Worm (Caenorhabditis elegans) whole organism, late embryonic: ENCODE results near the gene Y50D4B.2.

Experiments
- C38D4.7 ChIP-seq: fragments of 200-800 bp; sonication (Bioruptor generic); optimal IDR thresholded peaks from 2 replicates; lab custom pipeline; 2018; ENCODE audit warnings: mild to moderate bottlenecking, missing genetic modification characterization, moderate library complexity, missing compliant biosample characterization
- T23F11.4 ChIP-seq: fragments of 200-800 bp; sonication (Bioruptor generic); optimal IDR thresholded peaks from 2 replicates; lab custom pipeline; 2018; ENCODE audit warnings: mild to moderate bottlenecking, missing genetic modification characterization, missing compliant biosample characterization
- Y22D7AL.16 ChIP-seq: sonication (generic microtip); optimal IDR thresholded peaks from 2 replicates; lab custom pipeline; 2016; ENCODE audit warnings: missing genetic modification characterization, missing compliant biosample characterization
- ama-1 ChIP-seq: fragments of 150-350 bp; optimal IDR thresholded peaks from 2 replicates; lab custom pipeline; 2014
- ceh-18 ChIP-seq: sonication (generic microtip); optimal IDR thresholded peaks from 2 replicates; lab custom pipeline; 2016; ENCODE audit warnings: missing genetic modification characterization, missing compliant biosample characterization
- ceh-19 ChIP-seq: fragments of 200-800 bp; sonication (Bioruptor generic); optimal IDR thresholded peaks from 2 replicates; lab custom pipeline; 2018; ENCODE audit warnings: mild to moderate bottlenecking, missing genetic modification characterization, missing compliant biosample characterization
- ceh-22 ChIP-seq: sonication (generic microtip); optimal IDR thresholded peaks from 2 replicates; lab custom pipeline; 2017; ENCODE audit warnings: missing biosample characterization, missing genetic modification characterization
- ceh-24 ChIP-seq: sonication (generic microtip); optimal IDR thresholded peaks from 2 replicates; lab custom pipeline; 2016; ENCODE audit warnings: mild to moderate bottlenecking, missing genetic modification characterization, missing compliant biosample characterization
- ceh-45 ChIP-seq: fragments of 200-800 bp; sonication (Bioruptor generic); IDR thresholded peaks from 2 replicates; pipeline ENCODE4 v1.3.6; 2022; ENCODE audit warnings: missing genetic modification reagents, missing genetic modification characterization, missing compliant biosample characterization
- dmd-4 ChIP-seq: sonication (generic microtip); optimal IDR thresholded peaks from 2 replicates; lab custom pipeline; 2016; ENCODE audit warnings: borderline replicate concordance, missing genetic modification characterization, missing compliant biosample characterization
- dve-1 ChIP-seq: sonication (generic microtip); optimal IDR thresholded peaks from 2 replicates; lab custom pipeline; 2017; ENCODE audit warnings: antibody characterized with exemption, mild to moderate bottlenecking, missing genetic modification characterization, missing compliant biosample characterization
- elt-2 ChIP-seq: sonication (generic microtip); optimal IDR thresholded peaks from 2 replicates; lab custom pipeline; 2016; ENCODE audit warnings: missing genetic modification reagents, missing genetic modification characterization, missing compliant biosample characterization
- ets-4 ChIP-seq: sonication (generic microtip); optimal IDR thresholded peaks from 2 replicates; lab custom pipeline; 2016; ENCODE audit warnings: missing genetic modification characterization, missing compliant biosample characterization
- eyg-1 ChIP-seq: sonication (generic microtip); optimal IDR thresholded peaks from 2 replicates; lab custom pipeline; 2016; ENCODE audit warnings: missing genotype, missing genetic modification characterization, missing compliant biosample characterization
- fax-1 ChIP-seq: sonication (generic microtip); optimal IDR thresholded peaks from 2 replicates; lab custom pipeline; 2016; ENCODE audit warnings: missing genotype, missing genetic modification characterization, missing compliant biosample characterization
- fkh-10 ChIP-seq: fragments of 150-350 bp; optimal IDR thresholded peaks from 2 replicates; lab custom pipeline; 2014; ENCODE audit warnings: missing biosample characterization, missing genetic modification reagents, missing genetic modification characterization
- hlh-6 ChIP-seq: sonication (generic microtip); optimal IDR thresholded peaks from 2 replicates; lab custom pipeline; 2016; ENCODE audit warnings: missing genotype, missing genetic modification characterization, missing compliant biosample characterization
- hlh-8 ChIP-seq: sonication (generic microtip); optimal IDR thresholded peaks from 2 replicates; lab custom pipeline; 2016; ENCODE audit warnings: missing genotype, missing genetic modification characterization, missing compliant biosample characterization
- mec-3 ChIP-seq: sonication (generic microtip); optimal IDR thresholded peaks from 2 replicates; lab custom pipeline; 2016; ENCODE audit warnings: borderline replicate concordance, missing genetic modification characterization, missing compliant biosample characterization
- nfya-1 ChIP-seq: sonication (generic microtip); optimal IDR thresholded peaks from 2 replicates; lab custom pipeline; 2017; ENCODE audit warnings: missing genetic modification characterization, mild to moderate bottlenecking, missing compliant biosample characterization, antibody characterized with exemption, moderate library complexity
- nhr-11 ChIP-seq: fragments of 150-350 bp; optimal IDR thresholded peaks from 2 replicates; lab custom pipeline; 2014; ENCODE audit warnings: missing biosample characterization, missing genetic modification characterization
- nhr-232 ChIP-seq: sonication (generic microtip); optimal IDR thresholded peaks from 2 replicates; lab custom pipeline; 2016; ENCODE audit warnings: missing genetic modification characterization, missing compliant biosample characterization
- pag-3 ChIP-seq: sonication (generic microtip); optimal IDR thresholded peaks from 2 replicates; lab custom pipeline; 2016; ENCODE audit warnings: missing compliant biosample characterization, missing genetic modification characterization, borderline replicate concordance
- pat-9 ChIP-seq: fragments of 200-800 bp; sonication (Bioruptor generic); optimal IDR thresholded peaks from 2 replicates; lab custom pipeline; 2018; ENCODE audit warnings: mild to moderate bottlenecking, missing genetic modification characterization, moderate library complexity, missing compliant biosample characterization
- pqm-1 ChIP-seq: sonication (generic microtip); optimal IDR thresholded peaks from 2 replicates; lab custom pipeline; 2016; ENCODE audit warnings: missing genetic modification characterization, missing compliant biosample characterization
- sdc-2 ChIP-seq: sonication (generic microtip); optimal IDR thresholded peaks from 2 replicates; lab custom pipeline; 2016; ENCODE audit warnings: missing genotype, missing genetic modification characterization, missing compliant biosample characterization
- syd-9 ChIP-seq: sonication (generic microtip); optimal IDR thresholded peaks from 2 replicates; lab custom pipeline; 2016; ENCODE audit warnings: mild to moderate bottlenecking, missing genetic modification characterization, moderate library complexity, missing compliant biosample characterization
- unc-3 ChIP-seq, 2 experiments: fragments of 200-800 bp in 1 of 2; sonication (Bioruptor generic) in 1 of 2; sonication (generic microtip) in 1 of 2; conservative IDR thresholded peaks in 1 of 2; optimal IDR thresholded peaks in 1 of 2; 2 replicates each; pipeline versions ENCODE4 v1.3.6 to Lab custom; 2016 to 2022; ENCODE audit warnings: missing compliant biosample characterization in 2 of 2, missing genetic modification characterization in 2 of 2, missing genetic modification reagents in 1 of 2
- unc-55 ChIP-seq: sonication (generic microtip); optimal IDR thresholded peaks from 2 replicates; lab custom pipeline; 2017; ENCODE audit warnings: missing biosample characterization, missing genetic modification reagents, missing genetic modification characterization
- unc-86 ChIP-seq: sonication (generic microtip); optimal IDR thresholded peaks from 2 replicates; lab custom pipeline; 2016; ENCODE audit warnings: missing genetic modification characterization, missing compliant biosample characterization
- ztf-16 ChIP-seq: sonication (generic microtip); optimal IDR thresholded peaks from 2 replicates; lab custom pipeline; 2017; ENCODE audit warnings: missing genetic modification characterization, missing compliant biosample characterization

Gene Y50D4B.2

DNA sequence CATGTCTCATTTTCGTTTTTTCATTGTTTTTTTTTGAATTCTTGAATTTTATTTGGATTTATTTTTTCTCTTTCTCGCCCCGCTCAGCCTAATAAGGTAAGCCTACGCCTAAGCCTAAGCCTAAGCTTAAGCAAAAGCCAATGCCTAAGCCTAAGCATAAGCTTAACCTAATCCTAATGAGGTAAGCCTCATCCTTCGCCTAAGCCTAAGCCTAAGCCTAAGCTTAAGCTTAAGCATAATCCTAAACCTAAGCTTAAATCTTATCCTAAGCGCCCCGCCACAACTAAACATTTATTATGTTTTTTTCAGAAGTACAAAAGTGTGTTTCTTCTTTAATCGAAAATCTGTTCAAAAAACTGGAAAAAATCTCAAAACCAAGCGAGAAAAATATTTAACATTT, 11.8 kb downstream of the Y50D4B.2 start:
- no peak for TF ChIP-seq ceh-18 (tag; lab: Kevin White, UChicago)
- TF ChIP-seq dve-1 (tag; lab: Kevin White, UChicago), result peak; percentile 66
- TF ChIP-seq nhr-11 (tag; lab: Kevin White, UChicago), result no peak
- TF ChIP-seq unc-55 (GFP tag; lab: Kevin White, UChicago), result no peak
- no peak for TF ChIP-seq fkh-10 (GFP tag; lab: Kevin White, UChicago)
- no peak for TF ChIP-seq ceh-19 (GFP tag; lab: Kevin White, UChicago)
- TF ChIP-seq pqm-1 (tag; lab: Kevin White, UChicago), result no peak
- no peak for TF ChIP-seq elt-2 (tag; lab: Kevin White, UChicago)
- TF ChIP-seq, all 69 proteins: peak for 1

- TF ChIP-seq mec-3, result no peak
Measured at ce11 chrV:1112658-1113057, 12.3 kb downstream of the Y50D4B.2 start, which contains the start of gene Y50D4B.1. TSS of gene Y50D4B.1 (plus strand) at chrV:1112958.

DNA sequence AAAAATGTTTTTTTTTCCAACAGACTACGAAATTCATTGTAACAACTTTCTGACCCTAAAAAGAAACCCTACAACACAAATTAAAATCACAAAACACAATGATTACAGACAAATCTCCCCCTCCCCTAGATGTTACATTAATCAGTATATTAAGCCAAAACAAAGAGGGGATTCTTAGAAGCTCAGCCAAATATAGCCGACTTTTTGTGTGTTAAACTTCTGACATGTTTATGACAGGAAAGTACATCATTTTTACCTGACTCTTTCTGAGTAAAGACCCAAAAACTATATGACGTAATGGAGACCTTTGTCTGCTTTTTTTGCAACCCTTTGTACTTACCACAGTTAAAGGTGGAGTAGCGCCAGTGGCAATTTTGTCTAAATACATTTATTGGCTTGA, 19.7 kb downstream of the Y50D4B.2 start:
- TF ChIP-seq syd-9 (tag; lab: Kevin White, UChicago), result no peak
- no peak for TF ChIP-seq ceh-24
- TF ChIP-seq ztf-16 (tag; lab: Kevin White, UChicago), result no peak
- no peak for TF ChIP-seq dmd-4 (tag; lab: Kevin White, UChicago)
- no peak for TF ChIP-seq unc-3 (GFP tag; conservative IDR thresholded peaks at IDR 0.05; lab: Robert Waterston, UW)
- no peak for TF ChIP-seq unc-3 (tag; optimal IDR thresholded peaks at IDR 0.05; lab: Kevin White, UChicago)
- no peak for TF ChIP-seq nfya-1 (tag; lab: Kevin White, UChicago)
- TF ChIP-seq C38D4.7 (GFP tag; lab: Kevin White, UChicago), result no peak
- TF ChIP-seq ets-4 (tag; lab: Kevin White, UChicago), result no peak
- TF ChIP-seq, all 69 proteins: peak for 0

DNA sequence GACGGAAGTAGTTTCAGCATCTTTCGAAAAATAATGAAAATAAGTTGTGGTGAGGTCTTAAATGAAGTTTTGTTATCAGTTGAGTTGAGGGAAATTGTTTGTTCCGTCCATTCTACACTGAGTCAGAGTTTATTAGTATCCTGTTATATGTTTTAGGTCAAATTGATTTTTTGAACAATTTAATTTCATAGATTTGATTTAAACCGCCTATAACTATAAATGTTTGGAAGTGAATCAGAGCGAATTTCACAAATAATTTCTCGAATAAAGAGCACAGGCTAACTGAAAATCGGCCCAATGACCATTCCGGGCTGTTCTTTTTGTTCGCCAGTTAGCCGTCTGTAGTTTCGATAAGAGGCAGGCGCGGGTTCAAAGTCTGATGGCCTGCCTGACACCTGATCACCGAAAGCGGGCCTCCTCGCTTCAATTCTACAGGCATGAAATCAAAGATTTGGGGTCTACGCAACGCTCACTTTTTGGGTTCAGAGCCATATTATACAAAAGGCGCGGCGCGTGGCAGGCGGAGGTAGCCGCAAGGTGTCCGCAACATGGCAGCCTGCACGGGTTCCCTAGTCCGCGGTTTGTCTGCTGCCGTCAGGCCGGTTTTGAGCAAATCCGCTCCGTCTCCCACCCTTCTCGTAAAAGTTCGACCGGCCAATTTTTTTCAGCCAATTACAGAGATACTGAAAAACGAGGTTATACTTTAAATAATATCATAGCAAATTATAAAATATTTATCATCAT, 31.7 kb downstream of the Y50D4B.2 start, which contains the start of gene W07B8.4:
Gene W07B8.4, minus strand, starts transcription at position 51 of the 744 bp plus-strand sequence.
- no peak for TF ChIP-seq Y22D7AL.16 (tag; lab: Kevin White, UChicago)
- no peak for TF ChIP-seq eyg-1 (tag; lab: Kevin White, UChicago)
- TF ChIP-seq C38D4.7 (GFP tag; lab: Kevin White, UChicago), result no peak
- no peak for TF ChIP-seq hlh-6 (tag; lab: Kevin White, UChicago)
- TF ChIP-seq T23F11.4 (GFP tag; lab: Kevin White, UChicago), result no peak
- no peak for TF ChIP-seq ceh-24
- no peak for TF ChIP-seq unc-86 (tag; lab: Kevin White, UChicago)
- TF ChIP-seq nfya-1 (tag; lab: Kevin White, UChicago), result no peak
- TF ChIP-seq sdc-2, result no peak
- no peak for TF ChIP-seq pat-9 (tag; lab: Kevin White, UChicago)
- no peak for TF ChIP-seq ceh-45

DNA sequence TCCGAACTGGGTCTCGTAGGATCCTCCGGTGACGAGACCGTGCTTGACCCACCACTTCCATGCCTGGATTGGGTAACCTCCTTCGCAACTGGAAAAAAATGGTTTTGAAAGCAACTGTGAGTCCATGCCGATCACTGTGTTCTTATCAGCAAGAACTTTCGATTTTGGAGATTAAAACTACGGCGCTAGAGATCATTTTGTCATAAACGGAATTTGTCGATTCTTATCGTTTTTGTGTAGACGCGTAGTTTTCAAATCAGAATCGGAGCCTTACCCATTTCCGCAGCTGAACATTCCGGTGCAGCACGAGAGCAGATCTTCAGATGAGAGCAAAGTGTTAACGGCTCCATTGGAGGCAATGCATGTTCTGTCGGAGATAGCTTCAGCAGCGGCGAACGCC, 32.8 kb downstream of the Y50D4B.2 start:
- TF ChIP-seq fax-1 (no peak), hlh-8 (tag; lab: Kevin White, UChicago) (no peak), pqm-1 (tag; lab: Kevin White, UChicago) (no peak), nhr-232 (tag; lab: Kevin White, UChicago) (no peak), dmd-4 (tag; lab: Kevin White, UChicago) (no peak), ceh-22 (tag; lab: Kevin White, UChicago) (no peak), ama-1 (lab: Kevin White, UChicago) (no peak), pag-3 (tag; lab: Kevin White, UChicago) (no peak)
